Worm (Caenorhabditis elegans) whole organism, L4 larva: Measurements from ENCODE around the gene srd-9.

Experiments used
- R02D3.7 ChIP-seq: fragments of 150-350 bp; sonication (generic microtip); optimal IDR thresholded peaks from 3 replicates; lab custom pipeline; 2014; ENCODE audit warnings: missing biosample characterization, missing genetic modification characterization
- ama-1 ChIP-seq: fragments of 150-350 bp; optimal IDR thresholded peaks from 2 replicates; lab custom pipeline; 2014; ENCODE audit warnings: inconsistent platforms, mixed read lengths
- arid-1 ChIP-seq: fragments of 200-800 bp; sonication (Bioruptor generic); conservative IDR thresholded peaks from 2 replicates; pipeline ENCODE4 v1.3.6; 2022; ENCODE audit warnings: missing genetic modification reagents, missing genetic modification characterization, missing compliant biosample characterization
- dmd-6 ChIP-seq: fragments of 200-800 bp; sonication (Bioruptor generic); IDR thresholded peaks from 2 replicates; pipeline ENCODE4 v1.3.6; 2022; ENCODE audit warnings: missing genetic modification reagents, missing genetic modification characterization, missing compliant biosample characterization
- gei-8 ChIP-seq: fragments of 200-800 bp; sonication (Bioruptor generic); optimal IDR thresholded peaks from 2 replicates; lab custom pipeline; 2018; ENCODE audit warnings: mild to moderate bottlenecking, missing genetic modification characterization, missing compliant biosample characterization
- hlh-30 ChIP-seq: sonication (generic microtip); optimal IDR thresholded peaks from 2 replicates; lab custom pipeline; 2017; ENCODE audit warnings: antibody characterized with exemption, mild to moderate bottlenecking, missing genetic modification characterization, missing compliant biosample characterization; ENCODE audit not compliant: insufficient read depth
- hmg-1.1 ChIP-seq: fragments of 200-800 bp; sonication (Bioruptor generic); IDR thresholded peaks from 2 replicates; pipeline ENCODE4 v1.3.6; 2022; ENCODE audit warnings: missing genetic modification reagents, missing genetic modification characterization, missing compliant biosample characterization
- nhr-11 ChIP-seq: fragments of 150-350 bp; optimal IDR thresholded peaks from 2 replicates; lab custom pipeline; 2014; ENCODE audit warnings: missing biosample characterization, missing genetic modification characterization
- nhr-25 ChIP-seq: sonication (generic microtip); optimal IDR thresholded peaks from 2 replicates; lab custom pipeline; 2017; ENCODE audit warnings: missing genetic modification characterization, mild to moderate bottlenecking, missing compliant biosample characterization, antibody characterized with exemption, moderate library complexity, borderline replicate concordance; ENCODE audit not compliant: insufficient read depth
- pha-4 ChIP-seq, 2 experiments: fragments of 150-350 bp in 1 of 2; fragments of 200-800 bp in 1 of 2; sonication (Bioruptor generic) in 1 of 2; IDR thresholded peaks in 1 of 2; optimal IDR thresholded peaks in 1 of 2; 2 replicates each; pipeline versions ENCODE4 v1.3.6 to Lab custom; 2014 to 2022; ENCODE audit warnings: missing genetic modification characterization in 2 of 2, missing genetic modification reagents in 2 of 2, missing biosample characterization in 1 of 2, missing compliant biosample characterization in 1 of 2
- skn-1 ChIP-seq: fragments of 150-350 bp; optimal IDR thresholded peaks from 2 replicates; lab custom pipeline; 2014; ENCODE audit warnings: missing biosample characterization, missing genetic modification characterization
- unc-62 ChIP-seq, 3 experiments: fragments of 150-350 bp in 1 of 3; sonication (generic microtip); optimal IDR thresholded peaks in 2 of 3; peaks in 1 of 3; 1 replicate in 1 of 3; 2 replicates in 2 of 3; lab custom pipeline; 2014 to 2017; ENCODE audit warnings: missing biosample characterization in 3 of 3, missing genetic modification characterization in 3 of 3, missing genetic modification reagents in 3 of 3, missing genotype in 1 of 3
- zag-1 ChIP-seq: fragments of 150-350 bp; optimal IDR thresholded peaks from 2 replicates; lab custom pipeline; 2014; ENCODE audit warnings: missing biosample characterization, missing genetic modification characterization
- ztf-11 ChIP-seq: fragments of 150-350 bp; optimal IDR thresholded peaks from 2 replicates; lab custom pipeline; 2014; ENCODE audit warnings: missing biosample characterization, missing genetic modification characterization

DNA sequence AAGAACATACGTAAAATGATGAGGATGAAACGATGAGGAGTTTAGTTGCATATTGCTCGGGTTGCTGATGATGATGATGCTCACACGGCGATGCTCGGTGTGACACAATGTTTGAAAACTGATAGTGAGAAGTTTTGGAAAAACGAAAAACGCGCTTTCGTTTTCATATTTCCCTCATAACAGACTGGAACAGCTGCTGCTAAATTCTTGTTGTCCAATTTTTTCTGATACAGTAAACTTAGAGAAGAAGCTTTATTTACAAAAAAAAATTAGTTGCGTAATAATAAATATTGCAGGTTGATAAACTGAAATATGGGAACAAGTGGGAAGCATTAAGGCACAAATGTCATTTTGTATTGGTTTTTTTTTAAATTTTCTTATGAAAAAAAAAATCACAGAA, 27.0 kb upstream of the srd-9 start, which contains the start of gene ceh-33:
- peak in 1 of 2 experiments; percentile 55 for TF ChIP-seq unc-62 (GFP tag; optimal IDR thresholded peaks at IDR 0.05 in 1 of 2; lab: Kevin White, UChicago)
- no peak for TF ChIP-seq unc-62 (tag; optimal IDR thresholded peaks at IDR 0.05; lab: Kevin White, UChicago)
- TF ChIP-seq arid-1 (GFP tag; lab: Robert Waterston, UW) = no peak
- TF ChIP-seq hmg-1.1 (GFP tag; lab: Robert Waterston, UW) = no peak
- no peak for TF ChIP-seq R02D3.7
- TF ChIP-seq dmd-6 (GFP tag; lab: Robert Waterston, UW) = no peak
- TF ChIP-seq ztf-11 (tag; lab: Kevin White, UChicago) = no peak
- no peak for TF ChIP-seq nhr-25
- no peak for TF ChIP-seq skn-1
- TF ChIP-seq gei-8 = no peak
- TF ChIP-seq hlh-30 = no peak
- no peak for TF ChIP-seq zag-1 (tag; lab: Kevin White, UChicago)
- no peak for TF ChIP-seq ama-1 (lab: Kevin White, UChicago)
- no peak for TF ChIP-seq pha-4 (GFP tag; IDR thresholded peaks at IDR 0.05; lab: Robert Waterston, UW)
- no peak for TF ChIP-seq pha-4 (tag; optimal IDR thresholded peaks at IDR 0.05; lab: Kevin White, UChicago)
- no peak for TF ChIP-seq nhr-11 (tag; lab: Kevin White, UChicago)
